Fruit fly (Drosophila melanogaster) whole organism, prepupa: ENCODE measurements around the gene Phlpp.

Source experiments
- Blimp-1 ChIP-seq: fragments of 200-800 bp; sonication (Bioruptor generic); optimal IDR thresholded peaks from 3 replicates; lab custom pipeline; 2017; ENCODE audit warnings: missing biosample characterization, missing genetic modification characterization, mild to moderate bottlenecking, moderate library complexity, missing genetic modification reagents
- CG10669 ChIP-seq: fragments of 200-800 bp; sonication (Bioruptor generic); optimal IDR thresholded peaks from 3 replicates; lab custom pipeline; 2018; ENCODE audit warnings: missing biosample characterization, mild to moderate bottlenecking, missing genetic modification characterization, moderate library complexity
- CG34406 ChIP-seq: fragments of 200-800 bp; sonication (Bioruptor generic); optimal IDR thresholded peaks from 3 replicates; lab custom pipeline; 2016; ENCODE audit warnings: missing biosample characterization, missing genetic modification characterization
- CG6808 ChIP-seq: fragments of 200-800 bp; sonication (Bioruptor generic); optimal IDR thresholded peaks from 3 replicates; lab custom pipeline; 2017; ENCODE audit warnings: missing biosample characterization, missing genetic modification characterization, mild to moderate bottlenecking, moderate library complexity, missing genetic modification reagents
- Ets21C ChIP-seq: fragments of 200-800 bp; sonication (Bioruptor generic); optimal IDR thresholded peaks from 3 replicates; lab custom pipeline; 2016; ENCODE audit warnings: missing biosample characterization, missing genetic modification characterization
- Sox102F ChIP-seq: fragments of 200-800 bp; sonication (Bioruptor generic); optimal IDR thresholded peaks from 2 replicates; lab custom pipeline; 2016; ENCODE audit warnings: missing biosample characterization, mild to moderate bottlenecking, missing genetic modification characterization
- Sox15 ChIP-seq: fragments of 200-800 bp; sonication (Bioruptor generic); optimal IDR thresholded peaks from 3 replicates; lab custom pipeline; 2016; ENCODE audit warnings: missing biosample characterization, missing genetic modification characterization
- achi ChIP-seq: fragments of 200-800 bp; sonication (Bioruptor generic); optimal IDR thresholded peaks from 3 replicates; lab custom pipeline; 2016; ENCODE audit warnings: missing biosample characterization, missing genetic modification characterization
- dac ChIP-seq: fragments of 200-800 bp; sonication (Bioruptor generic); optimal IDR thresholded peaks from 2 replicates; lab custom pipeline; 2017; ENCODE audit warnings: missing biosample characterization, mild to moderate bottlenecking, missing genetic modification characterization
- salr ChIP-seq, 2 experiments: fragments of 200-800 bp; sonication (Bioruptor generic); optimal IDR thresholded peaks; 3 replicates each; lab custom pipeline; 2016 to 2018; ENCODE audit warnings: missing biosample characterization in 2 of 2, missing genetic modification characterization in 2 of 2, mild to moderate bottlenecking in 1 of 2
- topi ChIP-seq: fragments of 200-800 bp; sonication (Bioruptor generic); optimal IDR thresholded peaks from 3 replicates; lab custom pipeline; 2016; ENCODE audit warnings: missing biosample characterization, missing genetic modification characterization

- no peak for TF ChIP-seq achi
- no peak for TF ChIP-seq Blimp-1 (GFP tag; lab: Kevin White, UChicago)
- TF ChIP-seq CG10669 (GFP tag; lab: Kevin White, UChicago), result no peak
- TF ChIP-seq Sox102F (GFP tag; lab: Kevin White, UChicago), result no peak
- no peak for TF ChIP-seq salr (GFP tag; optimal IDR thresholded peaks at IDR 0.05; lab: Kevin White, UChicago)
- TF ChIP-seq CG34406 (GFP tag; lab: Kevin White, UChicago), result no peak
- no peak for TF ChIP-seq dac
- no peak for TF ChIP-seq Ets21C
- no peak for TF ChIP-seq CG6808 (GFP tag; lab: Kevin White, UChicago)
- TF ChIP-seq topi (GFP tag; lab: Kevin White, UChicago), result no peak
- TF ChIP-seq Sox15, result no peak
Measured at dm6 chr2L:19037011-19037410, 21.9 kb upstream of the Phlpp start.
